Worm (Caenorhabditis elegans) whole organism, late embryonic: ENCODE data around the gene gst-29.

Source experiments
- F13H6.1 ChIP-seq: sonication (generic microtip); optimal IDR thresholded peaks from 2 replicates; lab custom pipeline; 2016; ENCODE audit warnings: missing genetic modification characterization, missing compliant biosample characterization
- ceh-19 ChIP-seq: fragments of 200-800 bp; sonication (Bioruptor generic); optimal IDR thresholded peaks from 2 replicates; lab custom pipeline; 2018; ENCODE audit warnings: mild to moderate bottlenecking, missing genetic modification characterization, missing compliant biosample characterization
- ceh-2 ChIP-seq: sonication (generic microtip); optimal IDR thresholded peaks from 2 replicates; lab custom pipeline; 2016; ENCODE audit warnings: missing genotype, missing genetic modification characterization, missing compliant biosample characterization
- ceh-30 ChIP-seq: fragments of 150-350 bp; optimal IDR thresholded peaks from 2 replicates; lab custom pipeline; 2014; ENCODE audit warnings: missing biosample characterization, missing genetic modification characterization
- ceh-31 ChIP-seq: sonication (generic microtip); optimal IDR thresholded peaks from 2 replicates; lab custom pipeline; 2016; ENCODE audit warnings: missing genetic modification characterization, missing compliant biosample characterization
- fax-1 ChIP-seq: sonication (generic microtip); optimal IDR thresholded peaks from 2 replicates; lab custom pipeline; 2016; ENCODE audit warnings: missing genotype, missing genetic modification characterization, missing compliant biosample characterization
- fkh-10 ChIP-seq: fragments of 150-350 bp; optimal IDR thresholded peaks from 2 replicates; lab custom pipeline; 2014; ENCODE audit warnings: missing biosample characterization, missing genetic modification reagents, missing genetic modification characterization
- lin-11 ChIP-seq: fragments of 200-800 bp; sonication (Bioruptor generic); optimal IDR thresholded peaks from 2 replicates; lab custom pipeline; 2018; ENCODE audit warnings: mild to moderate bottlenecking, missing genetic modification characterization, missing compliant biosample characterization
- madf-2 ChIP-seq: sonication (generic microtip); optimal IDR thresholded peaks from 2 replicates; lab custom pipeline; 2017; ENCODE audit warnings: missing genetic modification characterization, missing compliant biosample characterization
- pag-3 ChIP-seq: sonication (generic microtip); optimal IDR thresholded peaks from 2 replicates; lab custom pipeline; 2016; ENCODE audit warnings: missing compliant biosample characterization, missing genetic modification characterization, borderline replicate concordance
- pat-9 ChIP-seq: fragments of 200-800 bp; sonication (Bioruptor generic); optimal IDR thresholded peaks from 2 replicates; lab custom pipeline; 2018; ENCODE audit warnings: mild to moderate bottlenecking, missing genetic modification characterization, moderate library complexity, missing compliant biosample characterization
- pha-4 ChIP-seq: fragments of 150-350 bp; optimal IDR thresholded peaks from 2 replicates; lab custom pipeline; 2018; ENCODE audit warnings: missing biosample characterization, missing genetic modification reagents, missing genetic modification characterization
- pqm-1 ChIP-seq: sonication (generic microtip); optimal IDR thresholded peaks from 2 replicates; lab custom pipeline; 2016; ENCODE audit warnings: missing genetic modification characterization, missing compliant biosample characterization
- ref-2 ChIP-seq: sonication (generic microtip); optimal IDR thresholded peaks from 2 replicates; lab custom pipeline; 2016; ENCODE audit warnings: missing genetic modification characterization, missing compliant biosample characterization

DNA sequence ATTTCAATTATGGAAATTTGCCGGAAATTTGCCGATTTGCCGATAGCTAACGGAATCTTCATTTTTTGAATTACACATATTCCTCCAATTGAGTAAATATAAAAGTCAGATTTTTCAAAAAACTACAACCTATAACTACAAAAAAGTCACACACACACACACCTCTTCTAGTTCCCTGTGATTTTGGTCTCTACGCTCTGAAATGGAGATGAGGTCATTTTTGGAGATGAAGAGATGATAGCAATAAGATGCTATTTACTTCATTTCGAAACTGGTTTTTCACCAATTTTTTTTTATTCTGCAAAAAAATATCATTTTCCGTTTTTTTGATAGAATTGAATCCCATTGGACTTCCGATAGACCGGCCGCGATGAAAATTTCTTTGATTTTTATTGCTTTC lies 45.5 kb downstream of the gst-29 start, which contains the start of gene Y53F4B.23:
- TF ChIP-seq F13H6.1 (tag; lab: Kevin White, UChicago), result no peak
- no peak for TF ChIP-seq ceh-31 (tag; lab: Kevin White, UChicago)
- TF ChIP-seq pqm-1 (tag; lab: Kevin White, UChicago), result no peak
- no peak for TF ChIP-seq ref-2
- TF ChIP-seq pag-3 (tag; lab: Kevin White, UChicago), result no peak
- no peak for TF ChIP-seq ceh-2 (tag; lab: Kevin White, UChicago)
- no peak for TF ChIP-seq pat-9 (tag; lab: Kevin White, UChicago)
- TF ChIP-seq lin-11, result no peak
- TF ChIP-seq ceh-30 (tag; lab: Kevin White, UChicago), result no peak
- no peak for TF ChIP-seq fax-1
- TF ChIP-seq madf-2 (tag; lab: Kevin White, UChicago), result no peak
- TF ChIP-seq pha-4, result no peak
- no peak for TF ChIP-seq fkh-10 (GFP tag; lab: Kevin White, UChicago)
- no peak for TF ChIP-seq ceh-19 (GFP tag; lab: Kevin White, UChicago)
